Fruit fly (Drosophila melanogaster) whole organism, embryonic: ENCODE results near the gene miple1.

Experiments
- Ada2b ChIP-seq: fragments of 200-800 bp; sonication (Bioruptor generic); IDR thresholded peaks from 2 replicates; pipeline ENCODE4 v1.3.6; 2022; ENCODE audit warnings: missing biosample characterization, missing genetic modification characterization
- Adf1 ChIP-seq: fragments of 200-800 bp; sonication (Bioruptor generic); IDR thresholded peaks from 2 replicates; pipeline ENCODE4 v1.3.6; 2022; ENCODE audit warnings: missing biosample characterization, missing genetic modification characterization
- Bdp1 ChIP-seq: fragments of 200-800 bp; sonication (Bioruptor generic); optimal IDR thresholded peaks from 3 replicates; lab custom pipeline; 2016; ENCODE audit warnings: missing biosample characterization, missing genetic modification characterization
- CG10565 ChIP-seq: fragments of 200-800 bp; sonication (Bioruptor generic); optimal IDR thresholded peaks from 3 replicates; lab custom pipeline; 2016; ENCODE audit warnings: missing biosample characterization, mild to moderate bottlenecking, missing genetic modification characterization
- CG11560 ChIP-seq: fragments of 200-800 bp; sonication (Bioruptor generic); IDR thresholded peaks from 3 replicates; pipeline ENCODE4 v1.3.6; 2022; ENCODE audit warnings: missing biosample characterization, missing genetic modification characterization
- CG12104 ChIP-seq: fragments of 200-800 bp; sonication (Bioruptor generic); optimal IDR thresholded peaks from 3 replicates; lab custom pipeline; 2016; ENCODE audit warnings: missing biosample characterization, missing genetic modification characterization
- CG13424 ChIP-seq: fragments of 200-800 bp; sonication (Bioruptor generic); optimal IDR thresholded peaks from 2 replicates; lab custom pipeline; 2019; ENCODE audit warnings: missing biosample characterization, mild to moderate bottlenecking, missing genetic modification characterization, moderate library complexity
- CG15011 ChIP-seq: fragments of 200-800 bp; sonication (Bioruptor generic); optimal IDR thresholded peaks from 3 replicates; lab custom pipeline; 2018; ENCODE audit warnings: missing biosample characterization, mild to moderate bottlenecking, missing genetic modification characterization
- CG15696 ChIP-seq: fragments of 200-800 bp; sonication (Bioruptor generic); optimal IDR thresholded peaks from 2 replicates; lab custom pipeline; 2019; ENCODE audit warnings: missing biosample characterization, mild to moderate bottlenecking, missing genetic modification characterization, moderate library complexity
- CG17829 ChIP-seq: fragments of 200-800 bp; optimal IDR thresholded peaks from 2 replicates; lab custom pipeline; 2019; ENCODE audit warnings: missing biosample characterization, mild to moderate bottlenecking, missing genetic modification characterization, moderate library complexity
- CG18476 ChIP-seq: fragments of 200-800 bp; sonication (Bioruptor generic); optimal IDR thresholded peaks from 2 replicates; lab custom pipeline; 2016; ENCODE audit warnings: missing biosample characterization, mild to moderate bottlenecking, missing genetic modification characterization
- CG18619 ChIP-seq: fragments of 200-800 bp; sonication (Bioruptor generic); optimal IDR thresholded peaks from 3 replicates; lab custom pipeline; 2017; ENCODE audit warnings: missing biosample characterization, mild to moderate bottlenecking, missing genetic modification characterization
- CG2889 ChIP-seq: fragments of 200-800 bp; sonication (Bioruptor generic); IDR thresholded peaks from 3 replicates; pipeline ENCODE4 v1.3.6; 2022; ENCODE audit warnings: missing biosample characterization, missing genetic modification characterization
- CG32767 ChIP-seq: fragments of 200-800 bp; sonication (Bioruptor generic); IDR thresholded peaks from 2 replicates; pipeline ENCODE4 v1.3.6; 2022; ENCODE audit warnings: missing biosample characterization, missing genetic modification characterization
- CG34224 ChIP-seq: fragments of 200-800 bp; sonication (Bioruptor generic); IDR thresholded peaks from 3 replicates; pipeline ENCODE4 v1.3.6; 2022; ENCODE audit warnings: missing biosample characterization, missing genetic modification characterization; ENCODE audit not compliant: partially characterized antibody
- CG34376 ChIP-seq: fragments of 200-800 bp; sonication (Bioruptor generic); optimal IDR thresholded peaks from 2 replicates; lab custom pipeline; 2018; ENCODE audit warnings: missing biosample characterization, mild to moderate bottlenecking, missing genetic modification characterization
- CG5180 ChIP-seq: fragments of 200-800 bp; sonication (Bioruptor generic); optimal IDR thresholded peaks from 3 replicates; lab custom pipeline; 2017; ENCODE audit warnings: missing biosample characterization, missing genetic modification characterization, mild to moderate bottlenecking, moderate library complexity, missing genetic modification reagents
- CG8478 ChIP-seq: fragments of >200 bp; optimal IDR thresholded peaks from 2 replicates; lab custom pipeline; 2018
- CG9215 ChIP-seq: fragments of 200-800 bp; sonication (Bioruptor generic); IDR thresholded peaks from 2 replicates; pipeline ENCODE4 v1.3.6; 2022; ENCODE audit warnings: missing biosample characterization, missing genetic modification characterization
- CG9817 ChIP-seq: fragments of 200-800 bp; sonication (Bioruptor generic); optimal IDR thresholded peaks from 2 replicates; lab custom pipeline; 2018; ENCODE audit warnings: missing biosample characterization, mild to moderate bottlenecking, missing genetic modification characterization, moderate library complexity
- Ets97D ChIP-seq: fragments of 200-800 bp; sonication (Bioruptor generic); optimal IDR thresholded peaks from 3 replicates; lab custom pipeline; 2016; ENCODE audit warnings: missing biosample characterization, missing genetic modification characterization
- Hr39 ChIP-seq: fragments of >200 bp; optimal IDR thresholded peaks from 2 replicates; lab custom pipeline; 2017
- MBD-R2 ChIP-seq: fragments of 200-800 bp; sonication (Bioruptor generic); IDR thresholded peaks from 2 replicates; pipeline ENCODE4 v1.3.6; 2022; ENCODE audit warnings: missing biosample characterization, missing genetic modification characterization
- Mrtf ChIP-seq: fragments of 200-800 bp; sonication (Bioruptor generic); IDR thresholded peaks from 3 replicates; pipeline ENCODE4 v1.3.6; 2022; ENCODE audit warnings: missing biosample characterization, missing genetic modification characterization
- NC2β ChIP-seq: fragments of 200-800 bp; sonication (Bioruptor generic); optimal IDR thresholded peaks from 2 replicates; lab custom pipeline; 2016; ENCODE audit warnings: missing biosample characterization, missing genetic modification characterization
- Nf-YB ChIP-seq: fragments of 200-800 bp; sonication (Bioruptor generic); optimal IDR thresholded peaks from 3 replicates; lab custom pipeline; 2019; ENCODE audit warnings: missing biosample characterization, mild to moderate bottlenecking, missing genetic modification characterization, moderate library complexity
- Ravus ChIP-seq: fragments of 200-800 bp; sonication (Bioruptor generic); IDR thresholded peaks from 2 replicates; pipeline ENCODE4 v1.3.6; 2022; ENCODE audit warnings: missing biosample characterization, missing genetic modification characterization
- Sin3A ChIP-seq: fragments of >200 bp; optimal IDR thresholded peaks from 2 replicates; lab custom pipeline; 2018
- Sry-β ChIP-seq: fragments of 200-800 bp; sonication (Bioruptor generic); optimal IDR thresholded peaks from 2 replicates; lab custom pipeline; 2018; ENCODE audit warnings: missing biosample characterization, mild to moderate bottlenecking, missing genetic modification characterization, moderate library complexity
- chn ChIP-seq: fragments of 200-800 bp; sonication (Bioruptor generic); optimal IDR thresholded peaks from 2 replicates; lab custom pipeline; 2016; ENCODE audit warnings: missing biosample characterization, missing genetic modification characterization
- dati ChIP-seq: fragments of 200-800 bp; sonication (Bioruptor generic); IDR thresholded peaks from 2 replicates; pipeline ENCODE4 v1.3.6; 2022; ENCODE audit warnings: missing biosample characterization, missing genetic modification characterization
- dysf ChIP-seq: fragments of 200-800 bp; sonication (Bioruptor generic); IDR thresholded peaks from 3 replicates; pipeline ENCODE4 v1.3.6; 2022; ENCODE audit warnings: missing biosample characterization, missing genetic modification characterization
- esg ChIP-seq: fragments of 200-800 bp; sonication (Bioruptor generic); conservative IDR thresholded peaks from 2 replicates; pipeline ENCODE4 v1.3.6; 2022; ENCODE audit warnings: missing biosample characterization, missing genetic modification characterization
- eve ChIP-seq, 2 experiments: fragments of >200 bp; optimal IDR thresholded peaks; 2 replicates each; lab custom pipeline; 2017; ENCODE audit warnings: missing biosample characterization in 2 of 2, missing genetic modification characterization in 2 of 2
- fd64A ChIP-seq: fragments of 200-800 bp; sonication (Bioruptor generic); optimal IDR thresholded peaks from 3 replicates; lab custom pipeline; 2018; ENCODE audit warnings: missing biosample characterization, mild to moderate bottlenecking, missing genetic modification characterization
- h ChIP-seq: fragments of >200 bp; optimal IDR thresholded peaks from 2 replicates; lab custom pipeline; 2017
- insv ChIP-seq, 2 experiments: fragments of 200-800 bp; sonication (Bioruptor generic); optimal IDR thresholded peaks; 3 replicates each; lab custom pipeline; 2016 to 2018; ENCODE audit warnings: missing biosample characterization in 2 of 2, missing genetic modification characterization in 2 of 2
- kni ChIP-seq: fragments of 200-800 bp; sonication (Bioruptor generic); optimal IDR thresholded peaks from 3 replicates; lab custom pipeline; 2017; ENCODE audit warnings: mild to moderate bottlenecking, missing biosample characterization, missing genetic modification reagents, missing genetic modification characterization
- lbe ChIP-seq: fragments of 200-800 bp; sonication (Bioruptor generic); optimal IDR thresholded peaks from 2 replicates; lab custom pipeline; 2016; ENCODE audit warnings: missing biosample characterization, mild to moderate bottlenecking, missing genetic modification characterization
- luna ChIP-seq: fragments of 200-800 bp; sonication (Bioruptor generic); optimal IDR thresholded peaks from 2 replicates; lab custom pipeline; 2016; ENCODE audit warnings: missing biosample characterization, missing genetic modification characterization
- nom ChIP-seq: fragments of 200-800 bp; sonication (Bioruptor generic); optimal IDR thresholded peaks from 2 replicates; lab custom pipeline; 2017; ENCODE audit warnings: missing biosample characterization, missing genetic modification characterization, mild to moderate bottlenecking, moderate library complexity, missing genetic modification reagents
- onecut ChIP-seq: fragments of 200-800 bp; sonication (Bioruptor generic); IDR thresholded peaks from 2 replicates; pipeline ENCODE4 v1.3.6; 2022; ENCODE audit warnings: missing biosample characterization, missing genetic modification characterization
- ro ChIP-seq: fragments of 200-800 bp; sonication (Bioruptor generic); IDR thresholded peaks from 2 replicates; pipeline ENCODE4 v1.3.6; 2022; ENCODE audit warnings: missing biosample characterization, missing genetic modification characterization
- salm ChIP-seq: fragments of 200-800 bp; sonication (Bioruptor generic); optimal IDR thresholded peaks from 2 replicates; lab custom pipeline; 2018; ENCODE audit warnings: missing biosample characterization, mild to moderate bottlenecking, missing genetic modification characterization
- usp ChIP-seq: fragments of >200 bp; optimal IDR thresholded peaks from 2 replicates; lab custom pipeline; 2017; ENCODE audit warnings: missing biosample characterization, missing genetic modification characterization
- zen2 ChIP-seq: fragments of 200-800 bp; sonication (Bioruptor generic); IDR thresholded peaks from 3 replicates; pipeline ENCODE4 v1.3.6; 2022; ENCODE audit warnings: missing biosample characterization, missing genetic modification characterization; ENCODE audit not compliant: partially characterized antibody
- zfh1 ChIP-seq: fragments of 200-800 bp; sonication (Bioruptor generic); IDR thresholded peaks from 3 replicates; pipeline ENCODE4 v1.3.6; 2022; ENCODE audit warnings: missing biosample characterization, missing genetic modification characterization

miple1 gene

DNA sequence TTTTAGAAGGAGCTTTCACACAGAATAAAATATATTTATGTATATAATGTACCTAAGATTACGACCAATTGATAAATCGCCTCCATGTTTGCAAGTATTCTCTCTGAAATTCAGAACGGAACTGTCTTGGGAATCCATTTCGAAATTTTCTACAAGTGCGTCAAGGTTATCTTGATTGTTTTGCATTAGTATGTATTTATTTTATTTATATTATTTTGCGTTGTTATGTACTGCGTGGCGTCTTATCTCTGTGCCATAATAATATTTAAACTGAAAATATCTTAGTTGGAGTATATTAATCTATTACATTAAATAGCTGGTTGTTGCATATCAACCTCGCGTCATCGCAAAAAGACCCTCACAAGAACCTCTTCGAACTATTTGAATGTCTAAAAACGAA lies 35.6 kb upstream of the miple1 start, which contains the start of gene CG42846:
Gene CG42846, minus strand, starts transcription at position 101 of the 400 bp plus-strand sequence.
- TF ChIP-seq CG34376 (GFP tag; lab: Kevin White, UChicago) (peak; percentile 12), NC2β (no peak), lbe (peak; percentile 18), ro (GFP tag; lab: Robert Waterston, UW) (no peak), onecut (GFP tag; lab: Robert Waterston, UW) (no peak), zen2 (GFP tag; lab: Robert Waterston, UW) (no peak)

DNA sequence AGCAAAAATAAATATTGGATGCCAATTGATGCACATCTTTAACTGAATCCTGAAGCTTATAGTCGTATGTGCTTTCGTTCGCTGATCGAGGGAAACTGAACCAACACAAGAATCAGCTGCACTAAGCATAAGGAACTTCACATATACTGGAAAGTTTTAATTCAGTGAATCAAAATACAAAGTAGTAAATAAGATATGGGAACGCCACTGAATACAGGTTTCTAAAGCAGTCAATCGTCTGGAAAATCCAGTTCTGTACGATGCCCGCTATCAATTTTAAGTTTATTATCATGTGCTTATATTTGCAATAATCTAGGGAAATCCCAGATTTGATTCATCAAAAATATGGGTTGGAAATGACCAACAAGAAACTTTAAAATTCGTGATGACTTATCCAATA lies 34.8 kb upstream of the miple1 start, which contains the start of gene CG34454:
Gene CG34454, minus strand, starts transcription at position 84 of the 400 bp plus-strand sequence.
- TF ChIP-seq CG15696 (tag; lab: Kevin White, UChicago): no peak
- TF ChIP-seq CG32767: no peak
- no peak for TF ChIP-seq CG2889 (GFP tag; lab: Robert Waterston, UW)
- no peak for TF ChIP-seq Nf-YB (GFP tag; lab: Kevin White, UChicago)
- no peak for TF ChIP-seq CG18476 (GFP tag; lab: Kevin White, UChicago)
- no peak for TF ChIP-seq CG34224 (GFP tag; lab: Robert Waterston, UW)
- no peak for TF ChIP-seq Sin3A (lab: Kevin White, UChicago)
- no peak for TF ChIP-seq nom (GFP tag; lab: Kevin White, UChicago)
- TF ChIP-seq insv (GFP tag; optimal IDR thresholded peaks at IDR 0.05; lab: Kevin White, UChicago): no peak

DNA sequence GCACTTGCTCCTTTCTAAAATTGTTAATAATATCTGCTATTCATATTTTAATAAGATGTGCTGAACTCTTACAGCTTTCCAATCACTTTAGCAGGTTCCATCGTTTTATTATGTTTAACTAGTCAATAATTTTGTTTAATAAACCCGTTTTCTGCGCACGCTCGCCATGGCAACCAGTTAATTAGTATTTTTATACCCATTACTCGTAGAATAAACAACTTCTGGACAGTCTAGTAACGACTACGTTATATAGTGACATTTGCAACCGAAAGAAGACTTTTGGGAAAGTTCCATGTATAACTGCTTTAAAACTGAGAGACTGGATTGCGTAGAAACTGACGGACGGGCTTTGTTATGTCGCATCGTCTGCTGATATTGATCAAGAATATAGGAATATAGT lies 33.8 kb upstream of the miple1 start, which contains the start of gene CG34453:
Gene CG34453, minus strand, starts transcription at position 101 of the 400 bp plus-strand sequence.
- TF ChIP-seq luna (GFP tag; lab: Kevin White, UChicago) (no peak), eve (GFP tag; optimal IDR thresholded peaks at IDR 0.05; lab: Kevin White, UChicago) (peak in 1 of 2 experiments; percentile 33), CG8478 (lab: Kevin White, UChicago) (no peak), CG9817 (tag; lab: Kevin White, UChicago) (no peak), dysf (GFP tag; lab: Robert Waterston, UW) (no peak)

DNA sequence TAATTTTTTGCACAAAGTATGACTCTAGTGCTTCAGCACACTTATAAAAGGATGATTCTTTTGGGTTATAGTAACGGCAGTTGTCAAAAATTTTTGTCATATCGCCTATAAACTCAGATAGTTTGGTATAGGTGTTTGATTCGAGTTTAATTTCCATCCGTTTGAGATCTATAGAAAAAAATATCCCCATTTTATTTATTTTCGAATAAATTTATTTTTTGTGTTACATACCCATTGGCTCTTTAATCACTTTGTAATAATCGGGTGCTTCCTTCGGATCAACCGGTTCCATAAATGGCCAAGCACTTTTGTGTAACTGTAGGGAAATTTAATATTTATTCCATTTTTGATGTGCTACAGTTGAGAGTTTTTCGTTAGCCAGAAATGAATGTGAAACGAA lies 32.8 kb upstream of the miple1 start:
- TF ChIP-seq Adf1 (GFP tag; lab: Robert Waterston, UW): no peak
- no peak for TF ChIP-seq CG5180 (GFP tag; lab: Kevin White, UChicago)
- TF ChIP-seq Ets97D (GFP tag; lab: Kevin White, UChicago): no peak
- TF ChIP-seq CG9215 (GFP tag; lab: Robert Waterston, UW): no peak
- TF ChIP-seq chn: no peak
- TF ChIP-seq Ravus (GFP tag; lab: Robert Waterston, UW): no peak
- no peak for TF ChIP-seq CG10565 (GFP tag; lab: Kevin White, UChicago)
- TF ChIP-seq usp (GFP tag; lab: Kevin White, UChicago): no peak
- TF ChIP-seq CG13424 (tag; lab: Kevin White, UChicago): no peak
- TF ChIP-seq CG18619 (GFP tag; lab: Kevin White, UChicago): no peak
- TF ChIP-seq salm (tag; lab: Kevin White, UChicago): no peak
- TF ChIP-seq zfh1 (GFP tag; lab: Robert Waterston, UW): no peak
- TF ChIP-seq MBD-R2 (GFP tag; lab: Robert Waterston, UW): no peak
- no peak for TF ChIP-seq Ada2b (GFP tag; lab: Robert Waterston, UW)
- no peak for TF ChIP-seq lbe
- TF ChIP-seq, all 482 proteins: peak for 0

DNA sequence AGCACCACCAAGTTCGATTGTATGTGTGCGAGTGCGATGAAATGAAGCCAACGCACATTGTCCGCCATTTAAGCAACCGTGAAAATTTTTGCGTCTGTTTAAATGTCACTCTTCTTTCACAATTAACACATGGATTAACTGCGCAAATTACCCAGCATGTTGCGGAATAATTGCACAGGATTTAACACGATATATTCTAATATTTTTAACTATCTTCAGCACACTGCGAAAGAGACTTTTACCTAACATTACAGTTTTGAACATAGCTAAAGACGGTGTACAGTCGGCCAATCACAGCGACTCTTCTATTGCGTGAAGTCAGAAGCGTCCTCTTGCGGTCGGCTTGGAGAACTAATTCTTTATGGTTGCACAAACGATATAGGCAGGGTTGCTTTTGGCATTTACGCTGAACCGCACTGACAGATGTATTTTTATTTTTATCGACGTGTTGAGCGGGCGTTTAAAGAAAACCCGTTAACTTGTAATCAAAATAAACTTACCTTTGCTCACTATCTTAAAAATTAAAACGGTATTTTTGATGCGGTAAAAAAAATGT lies 20.4 kb upstream of the miple1 start:
- TF ChIP-seq dati (no peak), h (lab: Kevin White, UChicago) (no peak), CG17829 (tag; lab: Kevin White, UChicago) (peak; percentile 49), CG11560 (tag; lab: Robert Waterston, UW) (0 out of 3 replicates have a peak, but pooled peaks have one; percentile 17), kni (no peak), esg (GFP tag; lab: Robert Waterston, UW) (no peak), Hr39 (no peak), fd64A (GFP tag; lab: Kevin White, UChicago) (no peak), CG15011 (GFP tag; lab: Kevin White, UChicago) (no peak), Sry-β (GFP tag; lab: Kevin White, UChicago) (no peak), CG12104 (GFP tag; lab: Kevin White, UChicago) (no peak), Mrtf (GFP tag; lab: Robert Waterston, UW) (peak; percentile 56; the same call in 2 of the 3 replicates), Bdp1 (GFP tag; lab: Kevin White, UChicago) (peak; percentile 51)
